Worm (Caenorhabditis elegans) whole organism, early embryonic: ENCODE results near the gene skr-20.
A peak's percentile ranks its signal among the peaks of the same experiment; 100 is the strongest.

Experiments used
- B0310.2 ChIP-seq: sonication (generic microtip); optimal IDR thresholded peaks from 2 replicates; lab custom pipeline; 2016; ENCODE audit warnings: mild to moderate bottlenecking, missing genetic modification characterization, missing compliant biosample characterization
- F13C5.2 ChIP-seq: sonication (generic microtip); optimal IDR thresholded peaks from 2 replicates; lab custom pipeline; 2017; ENCODE audit warnings: mild to moderate bottlenecking, missing genetic modification characterization, inconsistent platforms, missing compliant biosample characterization
- aly-1 ChIP-seq: sonication (generic microtip); optimal IDR thresholded peaks from 2 replicates; lab custom pipeline; 2016; ENCODE audit warnings: missing genetic modification characterization, missing compliant biosample characterization
- ama-1 ChIP-seq: fragments of 150-350 bp; optimal IDR thresholded peaks from 2 replicates; lab custom pipeline; 2014
- ceh-13 ChIP-seq: fragments of 200-800 bp; sonication (Bioruptor generic); optimal IDR thresholded peaks from 2 replicates; lab custom pipeline; 2018; ENCODE audit warnings: mild to moderate bottlenecking, missing genetic modification characterization, missing compliant biosample characterization
- ceh-36 ChIP-seq: sonication (generic microtip); optimal IDR thresholded peaks from 2 replicates; lab custom pipeline; 2016; ENCODE audit warnings: missing genetic modification characterization, inconsistent platforms, missing compliant biosample characterization
- ets-7 ChIP-seq: sonication (generic microtip); optimal IDR thresholded peaks from 2 replicates; lab custom pipeline; 2016; ENCODE audit warnings: missing genotype, missing genetic modification characterization, missing compliant biosample characterization
- flt-1 ChIP-seq: fragments of 200-800 bp; sonication (Bioruptor generic); IDR thresholded peaks from 2 replicates; pipeline ENCODE4 v1.3.6; 2022; ENCODE audit warnings: missing genetic modification characterization, missing compliant biosample characterization
- hmbx-1 ChIP-seq: sonication (generic microtip); optimal IDR thresholded peaks from 2 replicates; lab custom pipeline; 2016; ENCODE audit warnings: mild to moderate bottlenecking, missing genetic modification characterization, missing compliant biosample characterization
- hmg-4 ChIP-seq: fragments of 200-800 bp; sonication (Bioruptor generic); optimal IDR thresholded peaks from 2 replicates; lab custom pipeline; 2018; ENCODE audit warnings: mild to moderate bottlenecking, missing genetic modification characterization, missing compliant biosample characterization
- hnd-1 ChIP-seq: sonication (generic microtip); optimal IDR thresholded peaks from 2 replicates; lab custom pipeline; 2016; ENCODE audit warnings: missing genetic modification characterization, missing compliant biosample characterization
- pes-1 ChIP-seq: fragments of 200-800 bp; sonication (Bioruptor generic); IDR thresholded peaks from 2 replicates; pipeline ENCODE4 v1.3.6; 2022; ENCODE audit warnings: missing genetic modification reagents, missing genetic modification characterization, missing compliant biosample characterization
- scrt-1 ChIP-seq: fragments of 200-800 bp; sonication (Bioruptor generic); IDR thresholded peaks from 2 replicates; pipeline ENCODE4 v1.3.6; 2022; ENCODE audit warnings: missing genetic modification characterization, missing compliant biosample characterization
- sea-1 ChIP-seq: fragments of 200-800 bp; sonication (Bioruptor generic); conservative IDR thresholded peaks from 2 replicates; pipeline ENCODE4 v1.3.6; 2022; ENCODE audit warnings: missing genetic modification characterization, missing compliant biosample characterization
- tbx-11 ChIP-seq: fragments of 200-800 bp; sonication (Bioruptor generic); IDR thresholded peaks from 2 replicates; pipeline ENCODE4 v1.3.6; 2022; ENCODE audit warnings: missing genetic modification characterization, missing compliant biosample characterization
- tbx-37 ChIP-seq: fragments of 200-800 bp; sonication (Bioruptor generic); conservative IDR thresholded peaks from 2 replicates; pipeline ENCODE4 v1.3.6; 2022; ENCODE audit warnings: missing genetic modification reagents, missing genetic modification characterization, missing compliant biosample characterization
- tra-4 ChIP-seq: sonication (generic microtip); optimal IDR thresholded peaks from 2 replicates; lab custom pipeline; 2017; ENCODE audit warnings: missing genetic modification characterization, missing compliant biosample characterization

Gene skr-20

DNA sequence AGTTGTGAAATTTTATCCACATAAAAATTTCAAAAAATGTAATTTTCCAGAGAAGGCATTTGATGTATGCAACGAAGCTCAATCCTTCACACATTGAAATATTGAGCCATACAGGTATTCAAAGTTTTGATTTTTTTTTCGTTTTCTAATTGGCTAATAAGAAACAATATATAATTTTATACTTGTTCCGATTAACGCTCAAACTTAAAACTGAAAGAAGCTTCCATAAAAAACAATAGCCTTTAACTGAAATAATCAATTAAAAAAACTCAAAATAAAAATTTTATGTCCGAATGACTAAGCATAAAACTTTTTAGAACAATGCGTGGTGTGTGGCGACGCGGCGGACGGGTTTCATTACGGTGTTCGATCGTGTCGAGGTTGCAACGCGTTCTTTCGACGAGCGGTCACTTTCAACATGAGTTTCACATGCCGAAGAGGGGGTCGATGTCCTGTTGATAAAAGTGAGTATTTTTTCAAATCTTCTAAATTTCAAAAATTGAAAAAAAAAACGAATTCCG lies 28.6 kb upstream of the skr-20 start, which contains the start of gene nhr-32:
Gene nhr-32, plus strand, starts transcription at position 51 of the 521 bp plus-strand sequence.
- TF ChIP-seq hnd-1 (no peak), hmg-4 (GFP tag; lab: Kevin White, UChicago) (no peak), F13C5.2 (tag; lab: Kevin White, UChicago) (no peak), pes-1 (GFP tag; lab: Robert Waterston, UW) (no peak), hmbx-1 (tag; lab: Kevin White, UChicago) (no peak), ets-7 (tag; lab: Kevin White, UChicago) (no peak), aly-1 (tag; lab: Kevin White, UChicago) (no peak), ama-1 (lab: Kevin White, UChicago) (no peak)

DNA sequence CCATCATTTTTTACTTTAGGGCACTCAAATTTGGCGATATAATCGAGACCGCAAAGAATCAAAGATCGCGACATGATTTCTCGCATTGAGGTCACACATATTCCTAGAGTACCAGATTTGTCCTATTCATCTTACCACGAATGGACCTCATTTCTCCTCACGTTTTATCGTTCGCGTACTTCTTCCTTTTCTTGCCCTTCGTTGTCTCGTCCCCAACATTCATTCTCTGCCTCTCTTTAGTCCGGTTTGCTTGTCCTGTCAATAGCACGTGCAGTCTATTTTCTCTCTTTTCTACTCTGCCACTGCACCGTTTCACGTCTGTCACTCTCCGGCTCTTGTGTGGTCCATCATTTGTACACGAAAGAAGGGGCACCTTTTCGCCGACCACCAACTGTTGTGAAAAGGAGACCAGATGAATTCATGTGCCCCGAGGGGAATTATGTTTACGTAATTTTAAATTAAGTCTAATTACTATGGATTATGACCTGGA lies 28.1 kb upstream of the skr-20 start:
- TF ChIP-seq tbx-37 (GFP tag; lab: Robert Waterston, UW) (0 out of 2 replicates have a peak, but pooled peaks have one; percentile 35), flt-1 (peak; percentile 29; the same call in 1 of the 2 replicates), hnd-1 (no peak), scrt-1 (GFP tag; lab: Robert Waterston, UW) (0 out of 2 replicates have a peak, but pooled peaks have one; percentile 37), hmg-4 (GFP tag; lab: Kevin White, UChicago) (peak; percentile 70)

DNA sequence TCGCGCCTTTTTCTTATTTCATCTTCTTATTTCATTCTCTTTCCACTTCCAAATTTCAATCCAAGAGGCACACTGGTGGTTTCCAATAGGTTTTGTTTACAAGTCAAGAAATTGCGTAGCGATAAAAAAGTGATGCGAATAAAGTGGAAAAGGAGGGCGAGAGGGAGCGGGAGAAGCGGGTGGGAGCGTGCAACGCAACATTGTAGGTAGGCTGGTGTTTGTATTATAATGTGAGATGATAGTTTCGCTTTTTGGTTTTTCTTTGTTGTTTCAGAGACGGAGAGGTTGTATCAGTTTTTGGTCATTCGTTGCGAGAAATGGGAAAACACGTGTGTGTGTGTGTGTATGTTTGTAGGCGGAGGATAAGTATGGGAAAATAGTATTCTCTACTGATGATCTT lies 26.8 kb upstream of the skr-20 start:
- no peak for TF ChIP-seq ets-7 (tag; lab: Kevin White, UChicago)
- no peak for TF ChIP-seq flt-1

DNA sequence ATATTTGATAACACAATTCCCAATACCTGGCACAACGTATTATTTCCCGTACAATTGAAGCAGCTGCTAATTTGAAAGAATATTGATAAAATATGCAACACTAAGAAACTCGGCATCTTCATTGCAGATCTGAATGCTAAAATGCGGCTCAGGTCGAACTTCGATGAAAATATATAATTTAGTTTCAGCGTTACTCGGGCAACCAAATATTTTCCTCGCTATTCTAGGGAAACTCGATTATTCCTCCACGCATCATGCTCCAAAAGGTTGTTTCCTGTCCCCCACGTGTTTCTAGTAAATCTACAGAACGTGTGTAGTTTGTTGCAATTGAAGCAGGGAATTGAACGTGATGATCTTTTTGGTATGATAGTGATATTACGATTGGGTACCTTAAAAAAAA lies 25.8 kb upstream of the skr-20 start:
- TF ChIP-seq aly-1 (tag; lab: Kevin White, UChicago) (no peak), F13C5.2 (tag; lab: Kevin White, UChicago) (no peak), tbx-37 (GFP tag; lab: Robert Waterston, UW) (no peak), pes-1 (GFP tag; lab: Robert Waterston, UW) (no peak), ceh-36 (tag; lab: Kevin White, UChicago) (no peak), ceh-13 (GFP tag; lab: Kevin White, UChicago) (no peak), tbx-11 (GFP tag; lab: Robert Waterston, UW) (no peak), tra-4 (tag; lab: Kevin White, UChicago) (no peak), hmbx-1 (tag; lab: Kevin White, UChicago) (no peak), scrt-1 (GFP tag; lab: Robert Waterston, UW) (no peak), ama-1 (lab: Kevin White, UChicago) (no peak), hnd-1 (no peak), flt-1 (no peak), sea-1 (GFP tag; lab: Robert Waterston, UW) (no peak), ets-7 (tag; lab: Kevin White, UChicago) (no peak), hmg-4 (GFP tag; lab: Kevin White, UChicago) (no peak)

DNA sequence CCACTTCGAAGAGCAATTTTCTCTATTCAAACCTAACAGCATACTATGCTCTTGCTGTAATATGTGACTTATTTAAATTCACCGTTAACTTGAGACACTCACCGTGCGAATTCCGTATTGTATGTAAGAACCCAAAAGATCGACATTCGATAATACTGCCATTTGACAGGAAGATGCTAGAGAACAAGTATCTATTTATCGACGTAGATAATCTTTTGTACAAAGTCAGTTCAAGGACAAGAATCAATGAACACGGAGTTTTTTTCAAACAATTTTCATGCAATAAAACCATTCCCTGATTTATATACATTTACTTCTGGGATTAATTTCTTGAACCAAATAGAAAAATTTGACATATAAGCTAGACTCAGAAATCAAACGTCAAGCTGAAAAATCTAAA lies 24.9 kb upstream of the skr-20 start, which contains the start of gene K08H2.7:
Gene K08H2.7, minus strand, starts transcription at position 173 of the 400 bp plus-strand sequence.
- no peak for TF ChIP-seq pes-1 (GFP tag; lab: Robert Waterston, UW)
- no peak for TF ChIP-seq scrt-1 (GFP tag; lab: Robert Waterston, UW)
- TF ChIP-seq hmg-4 (GFP tag; lab: Kevin White, UChicago) = no peak
- TF ChIP-seq tra-4 (tag; lab: Kevin White, UChicago) = no peak
- TF ChIP-seq ets-7 (tag; lab: Kevin White, UChicago) = no peak
- no peak for TF ChIP-seq B0310.2 (tag; lab: Kevin White, UChicago)

DNA sequence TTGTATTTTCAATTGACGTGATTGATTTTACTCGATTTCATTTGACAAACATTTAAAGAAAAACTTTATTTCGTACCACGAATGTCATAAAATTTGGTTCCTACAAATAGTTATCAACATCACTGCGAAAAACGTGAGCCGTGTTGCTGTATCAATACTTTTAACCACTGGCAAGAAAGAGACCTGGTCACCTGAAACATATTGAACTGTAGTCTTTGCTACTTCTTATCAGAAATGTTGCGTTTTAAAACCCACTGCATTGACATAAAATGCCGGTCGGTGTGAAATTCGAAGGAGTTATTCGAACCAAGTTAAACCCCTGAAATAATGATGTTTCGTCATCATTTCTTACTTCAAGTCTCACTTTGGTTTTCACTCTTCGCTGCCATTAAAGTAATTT lies 24.3 kb upstream of the skr-20 start:
- no peak for TF ChIP-seq pes-1 (GFP tag; lab: Robert Waterston, UW)
- TF ChIP-seq hnd-1 = no peak
- no peak for TF ChIP-seq sea-1 (GFP tag; lab: Robert Waterston, UW)
- TF ChIP-seq ets-7 (tag; lab: Kevin White, UChicago) = no peak

DNA sequence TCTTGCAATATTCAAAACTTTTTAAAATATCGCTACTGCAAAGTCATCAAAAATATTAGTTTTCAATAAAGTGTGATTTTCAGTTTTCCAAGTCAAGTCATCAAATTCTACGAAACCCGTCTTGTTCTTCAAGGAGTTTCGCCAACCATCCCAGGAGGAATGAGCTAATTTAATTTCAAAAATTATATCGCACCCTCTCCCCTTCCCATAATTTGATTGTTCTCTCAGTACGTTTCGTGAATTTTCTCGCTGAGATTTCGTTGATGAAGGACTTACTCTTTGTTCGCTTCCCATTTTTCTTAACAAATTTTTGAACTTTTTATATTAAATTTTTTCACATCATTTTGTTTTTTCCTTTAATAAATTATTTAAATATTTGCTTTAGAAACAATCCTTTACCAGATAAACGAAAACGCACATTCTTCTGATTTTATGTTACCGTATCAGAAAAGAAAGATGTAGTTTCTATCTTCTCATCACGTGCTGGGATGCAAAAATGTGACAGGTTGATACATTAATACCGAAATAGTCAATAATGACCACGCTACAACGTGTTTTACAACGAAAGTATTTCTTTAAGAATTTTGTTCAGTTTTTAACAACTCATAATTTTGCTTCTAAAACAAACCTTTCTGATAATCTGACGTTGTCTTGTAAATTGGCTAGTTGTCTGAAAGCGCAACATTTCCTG lies 23.5 kb upstream of the skr-20 start:
- no peak for TF ChIP-seq tra-4 (tag; lab: Kevin White, UChicago)
- no peak for TF ChIP-seq sea-1 (GFP tag; lab: Robert Waterston, UW)
- no peak for TF ChIP-seq aly-1 (tag; lab: Kevin White, UChicago)
- no peak for TF ChIP-seq B0310.2 (tag; lab: Kevin White, UChicago)
- no peak for TF ChIP-seq scrt-1 (GFP tag; lab: Robert Waterston, UW)
- no peak for TF ChIP-seq hmbx-1 (tag; lab: Kevin White, UChicago)
- no peak for TF ChIP-seq flt-1
- TF ChIP-seq ceh-36 (tag; lab: Kevin White, UChicago) = no peak
- TF ChIP-seq hnd-1 = no peak
- TF ChIP-seq tbx-11 (GFP tag; lab: Robert Waterston, UW) = no peak
- TF ChIP-seq ama-1 (lab: Kevin White, UChicago) = no peak
- no peak for TF ChIP-seq pes-1 (GFP tag; lab: Robert Waterston, UW)
- TF ChIP-seq ceh-13 (GFP tag; lab: Kevin White, UChicago) = no peak
- no peak for TF ChIP-seq ets-7 (tag; lab: Kevin White, UChicago)

DNA sequence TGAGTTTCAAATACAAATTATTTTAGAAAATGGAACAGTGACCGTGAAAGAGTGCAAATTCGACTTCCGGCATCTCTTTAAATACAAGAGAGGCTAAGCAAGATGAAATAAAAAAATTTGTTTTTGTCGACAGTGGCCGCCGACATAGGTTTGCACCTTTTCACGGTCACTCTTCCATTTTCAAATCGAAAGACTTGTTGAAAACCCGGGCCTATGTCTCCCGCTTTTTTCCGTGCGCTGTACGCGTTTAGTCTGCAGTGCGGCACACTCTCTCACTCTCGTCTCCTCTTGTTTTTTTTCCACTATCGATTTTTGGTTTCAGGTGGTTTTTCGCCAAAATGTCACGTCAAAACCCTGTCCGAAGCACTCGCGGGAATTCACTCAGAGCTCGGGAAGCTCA lies 21.8 kb upstream of the skr-20 start, which contains the start of gene hpl-1:
Gene hpl-1, plus strand, starts transcription at position 301 of the 400 bp plus-strand sequence.
- TF ChIP-seq B0310.2 (tag; lab: Kevin White, UChicago) (no peak), hmbx-1 (tag; lab: Kevin White, UChicago) (no peak), tbx-37 (GFP tag; lab: Robert Waterston, UW) (no peak), hmg-4 (GFP tag; lab: Kevin White, UChicago) (no peak), flt-1 (no peak), pes-1 (GFP tag; lab: Robert Waterston, UW) (no peak), ceh-36 (tag; lab: Kevin White, UChicago) (no peak), ceh-13 (GFP tag; lab: Kevin White, UChicago) (no peak), hnd-1 (no peak), F13C5.2 (tag; lab: Kevin White, UChicago) (no peak), tra-4 (tag; lab: Kevin White, UChicago) (no peak), sea-1 (GFP tag; lab: Robert Waterston, UW) (no peak), aly-1 (tag; lab: Kevin White, UChicago) (no peak), scrt-1 (GFP tag; lab: Robert Waterston, UW) (no peak), ets-7 (tag; lab: Kevin White, UChicago) (no peak), ama-1 (lab: Kevin White, UChicago) (no peak), tbx-11 (GFP tag; lab: Robert Waterston, UW) (no peak)
